Worm (Caenorhabditis elegans) whole organism, L4 larva: Measurements from ENCODE around the gene cct-1.

Source experiments
- D1046.2 ChIP-seq: fragments of 200-800 bp; sonication (Bioruptor generic); IDR thresholded peaks from 2 replicates; pipeline ENCODE4 v1.3.6; 2022; ENCODE audit warnings: missing genetic modification characterization, missing compliant biosample characterization
- T20F7.1 ChIP-seq: fragments of 200-800 bp; sonication (Bioruptor generic); optimal IDR thresholded peaks from 2 replicates; lab custom pipeline; 2018; ENCODE audit warnings: mild to moderate bottlenecking, missing genetic modification characterization, missing compliant biosample characterization
- T26A8.4 ChIP-seq: fragments of 200-800 bp; sonication (Bioruptor generic); IDR thresholded peaks from 2 replicates; pipeline ENCODE4 v1.3.6; 2022; ENCODE audit warnings: missing genetic modification characterization, missing compliant biosample characterization
- Y5F2A.4 ChIP-seq: fragments of 200-800 bp; sonication (Bioruptor generic); optimal IDR thresholded peaks from 2 replicates; lab custom pipeline; 2018; ENCODE audit warnings: mild to moderate bottlenecking, missing genetic modification characterization, missing compliant biosample characterization
- aly-2 ChIP-seq: sonication (generic microtip); optimal IDR thresholded peaks from 2 replicates; lab custom pipeline; 2018; ENCODE audit warnings: missing biosample characterization, missing genetic modification characterization
- attf-4 ChIP-seq: sonication (generic microtip); optimal IDR thresholded peaks from 3 replicates; lab custom pipeline; 2017; ENCODE audit warnings: missing biosample characterization, missing genetic modification characterization
- cey-2 ChIP-seq: sonication (generic microtip); optimal IDR thresholded peaks from 3 replicates; lab custom pipeline; 2017; ENCODE audit warnings: missing genetic modification characterization, mild to moderate bottlenecking, missing compliant biosample characterization, antibody characterized with exemption, borderline replicate concordance; ENCODE audit not compliant: insufficient read depth
- ctbp-1 ChIP-seq: fragments of 200-800 bp; sonication (Bioruptor generic); IDR thresholded peaks from 2 replicates; pipeline ENCODE4 v1.3.6; 2022; ENCODE audit warnings: missing genetic modification reagents, missing genetic modification characterization, missing compliant biosample characterization
- daf-8 ChIP-seq: fragments of 200-800 bp; sonication (Bioruptor generic); IDR thresholded peaks from 2 replicates; pipeline ENCODE4 v1.3.6; 2022; ENCODE audit warnings: missing genetic modification characterization, missing compliant biosample characterization
- dpl-1 ChIP-seq: fragments of 150-350 bp; optimal IDR thresholded peaks from 2 replicates; lab custom pipeline; 2014; ENCODE audit warnings: missing biosample characterization, missing genetic modification reagents, missing genetic modification characterization
- duxl-1 ChIP-seq: sonication (generic microtip); optimal IDR thresholded peaks from 2 replicates; lab custom pipeline; 2016; ENCODE audit warnings: mild to moderate bottlenecking, missing genetic modification characterization, moderate library complexity, missing compliant biosample characterization; ENCODE audit not compliant: poor library complexity
- dve-1 ChIP-seq: sonication (generic microtip); optimal IDR thresholded peaks from 2 replicates; lab custom pipeline; 2017; ENCODE audit warnings: antibody characterized with exemption, mild to moderate bottlenecking, missing genetic modification characterization, missing compliant biosample characterization; ENCODE audit not compliant: insufficient read depth
- fkh-10 ChIP-seq: fragments of 150-350 bp; optimal IDR thresholded peaks from 2 replicates; lab custom pipeline; 2014; ENCODE audit warnings: missing biosample characterization, missing genetic modification reagents, missing genetic modification characterization
- fos-1 ChIP-seq: fragments of 150-350 bp; optimal IDR thresholded peaks from 2 replicates; lab custom pipeline; 2014; ENCODE audit warnings: missing biosample characterization, missing genetic modification characterization
- gei-8 ChIP-seq: fragments of 200-800 bp; sonication (Bioruptor generic); optimal IDR thresholded peaks from 2 replicates; lab custom pipeline; 2018; ENCODE audit warnings: mild to moderate bottlenecking, missing genetic modification characterization, missing compliant biosample characterization
- hlh-11 ChIP-seq: fragments of 200-800 bp; sonication (Bioruptor generic); optimal IDR thresholded peaks from 2 replicates; lab custom pipeline; 2018; ENCODE audit warnings: mild to moderate bottlenecking, missing genetic modification characterization, missing compliant biosample characterization
- hmg-1.1 ChIP-seq: fragments of 200-800 bp; sonication (Bioruptor generic); IDR thresholded peaks from 2 replicates; pipeline ENCODE4 v1.3.6; 2022; ENCODE audit warnings: missing genetic modification reagents, missing genetic modification characterization, missing compliant biosample characterization
- lin-29 ChIP-seq: fragments of 200-800 bp; sonication (Bioruptor generic); IDR thresholded peaks from 2 replicates; pipeline ENCODE4 v1.3.6; 2022; ENCODE audit warnings: missing genetic modification reagents, missing genetic modification characterization, missing compliant biosample characterization
- lin-39 ChIP-seq: fragments of 150-350 bp; optimal IDR thresholded peaks from 2 replicates; lab custom pipeline; 2014; ENCODE audit warnings: missing biosample characterization, missing genetic modification reagents, missing genetic modification characterization
- lir-3 ChIP-seq: sonication (generic microtip); optimal IDR thresholded peaks from 2 replicates; lab custom pipeline; 2016; ENCODE audit warnings: mild to moderate bottlenecking, missing genetic modification characterization, missing compliant biosample characterization
- lsy-2 ChIP-seq, 2 experiments: fragments of 150-350 bp in 1 of 2; sonication (generic microtip) in 1 of 2; optimal IDR thresholded peaks; 2 replicates each; lab custom pipeline; 2014 to 2017; ENCODE audit warnings: missing biosample characterization in 2 of 2, missing genetic modification characterization in 2 of 2
- madf-5 ChIP-seq, 2 experiments: fragments of 200-800 bp; sonication (Bioruptor generic); IDR thresholded peaks; 2 replicates each; pipeline ENCODE4 v1.3.6; 2022; ENCODE audit warnings: missing compliant biosample characterization in 2 of 2, missing genetic modification characterization in 2 of 2
- mes-2 ChIP-seq: sonication (generic microtip); optimal IDR thresholded peaks from 2 replicates; lab custom pipeline; 2016; ENCODE audit warnings: missing genotype, mild to moderate bottlenecking, missing genetic modification characterization, missing compliant biosample characterization; ENCODE audit not compliant: poor library complexity, severe bottlenecking
- nhr-102 ChIP-seq: sonication (generic microtip); optimal IDR thresholded peaks from 2 replicates; lab custom pipeline; 2016; ENCODE audit warnings: mild to moderate bottlenecking, missing genetic modification characterization, moderate library complexity, missing compliant biosample characterization
- nhr-11 ChIP-seq: fragments of 150-350 bp; optimal IDR thresholded peaks from 2 replicates; lab custom pipeline; 2014; ENCODE audit warnings: missing biosample characterization, missing genetic modification characterization
- nhr-28 ChIP-seq: fragments of 150-350 bp; optimal IDR thresholded peaks from 2 replicates; lab custom pipeline; 2014; ENCODE audit warnings: missing biosample characterization, missing genetic modification characterization
- nhr-48 ChIP-seq: sonication (generic microtip); optimal IDR thresholded peaks from 2 replicates; lab custom pipeline; 2016; ENCODE audit warnings: mild to moderate bottlenecking, missing genetic modification characterization, missing compliant biosample characterization
- nhr-6 ChIP-seq: fragments of 150-350 bp; optimal IDR thresholded peaks from 2 replicates; lab custom pipeline; 2014; ENCODE audit warnings: missing biosample characterization, missing genetic modification characterization
- nhr-77 ChIP-seq: fragments of 150-350 bp; optimal IDR thresholded peaks from 2 replicates; lab custom pipeline; 2014; ENCODE audit warnings: missing biosample characterization, missing genetic modification characterization
- pha-4 ChIP-seq, 2 experiments: fragments of 150-350 bp in 1 of 2; fragments of 200-800 bp in 1 of 2; sonication (Bioruptor generic) in 1 of 2; IDR thresholded peaks in 1 of 2; optimal IDR thresholded peaks in 1 of 2; 2 replicates each; pipeline versions ENCODE4 v1.3.6 to Lab custom; 2014 to 2022; ENCODE audit warnings: missing genetic modification characterization in 2 of 2, missing genetic modification reagents in 2 of 2, missing biosample characterization in 1 of 2, missing compliant biosample characterization in 1 of 2
- sdz-12 ChIP-seq: fragments of 200-800 bp; sonication (Bioruptor generic); optimal IDR thresholded peaks from 2 replicates; lab custom pipeline; 2018; ENCODE audit warnings: mild to moderate bottlenecking, missing genetic modification characterization, missing compliant biosample characterization
- set-16 ChIP-seq: fragments of 200-800 bp; sonication (Bioruptor generic); IDR thresholded peaks from 2 replicates; pipeline ENCODE4 v1.3.6; 2022; ENCODE audit warnings: missing genetic modification reagents, missing genetic modification characterization, missing compliant biosample characterization
- skn-1 ChIP-seq: fragments of 150-350 bp; optimal IDR thresholded peaks from 2 replicates; lab custom pipeline; 2014; ENCODE audit warnings: missing biosample characterization, missing genetic modification characterization
- snpc-1.2 ChIP-seq: fragments of 200-800 bp; sonication (Bioruptor generic); IDR thresholded peaks from 2 replicates; pipeline ENCODE4 v1.3.6; 2022; ENCODE audit warnings: missing genetic modification reagents, missing genetic modification characterization, missing compliant biosample characterization
- unc-130 ChIP-seq: sonication (generic microtip); optimal IDR thresholded peaks from 2 replicates; lab custom pipeline; 2016; ENCODE audit warnings: missing genetic modification reagents, missing genetic modification characterization, missing compliant biosample characterization
- unc-62 ChIP-seq, 3 experiments: fragments of 150-350 bp in 1 of 3; sonication (generic microtip); optimal IDR thresholded peaks in 2 of 3; peaks in 1 of 3; 1 replicate in 1 of 3; 2 replicates in 2 of 3; lab custom pipeline; 2014 to 2017; ENCODE audit warnings: missing biosample characterization in 3 of 3, missing genetic modification characterization in 3 of 3, missing genetic modification reagents in 3 of 3, missing genotype in 1 of 3
- zfp-2 ChIP-seq: sonication (generic microtip); optimal IDR thresholded peaks from 2 replicates; lab custom pipeline; 2016; ENCODE audit warnings: mild to moderate bottlenecking, missing genetic modification characterization, missing compliant biosample characterization
- zip-11 ChIP-seq: fragments of 200-800 bp; sonication (Bioruptor generic); IDR thresholded peaks from 2 replicates; pipeline ENCODE4 v1.3.6; 2022; ENCODE audit warnings: missing genetic modification characterization, missing compliant biosample characterization
- ztf-11 ChIP-seq: fragments of 150-350 bp; optimal IDR thresholded peaks from 2 replicates; lab custom pipeline; 2014; ENCODE audit warnings: missing biosample characterization, missing genetic modification characterization
- ztf-7 ChIP-seq: fragments of 150-350 bp; optimal IDR thresholded peaks from 2 replicates; lab custom pipeline; 2014; ENCODE audit warnings: missing biosample characterization, missing genetic modification characterization

cct-1 gene

DNA sequence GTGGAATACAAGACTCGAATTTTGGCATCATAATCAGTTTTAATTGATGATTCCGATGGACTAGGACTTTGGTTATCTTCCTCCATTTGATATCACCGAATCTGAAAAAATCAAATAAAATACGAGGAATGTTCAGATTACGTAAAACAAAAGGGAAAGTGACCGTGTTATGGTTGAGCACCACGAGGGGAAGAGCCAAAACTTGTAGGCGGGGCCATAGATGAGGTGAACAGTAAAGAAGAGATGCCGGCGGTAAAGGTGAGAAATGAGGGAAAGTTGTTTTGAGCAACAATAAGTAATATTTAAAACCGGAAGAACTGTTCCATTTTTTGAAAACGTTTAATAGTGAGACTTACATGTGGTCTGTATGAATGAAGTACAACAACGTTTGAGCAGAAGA, 35.3 kb upstream of the cct-1 start, which contains the start of gene F10B5.3:
F10B5.3 (minus strand) TSS at position 101 of the 400 bp plus-strand sequence.
- TF ChIP-seq ztf-7 (tag; lab: Kevin White, UChicago) (no peak), lir-3 (tag; lab: Kevin White, UChicago) (no peak), unc-62 (GFP tag; optimal IDR thresholded peaks at IDR 0.05 in 1 of 2; lab: Kevin White, UChicago) (peak in 1 of 2 experiments; percentile 7), unc-62 (tag; optimal IDR thresholded peaks at IDR 0.05; lab: Kevin White, UChicago) (no peak)

ce11 chrII:8152711-8153325, 32.4 kb upstream of the cct-1 start:
- TF ChIP-seq nhr-6 (tag; lab: Kevin White, UChicago) (peak; percentile 82), fkh-10 (GFP tag; lab: Kevin White, UChicago) (peak; percentile 63), lin-39 (tag; lab: Kevin White, UChicago) (no peak), ctbp-1 (GFP tag; lab: Robert Waterston, UW) (0 out of 2 replicates have a peak, but pooled peaks have one; percentile 43), lsy-2 (tag; optimal IDR thresholded peaks at IDR 0.05; lab: Kevin White, UChicago) (peak in 1 of 2 experiments; percentile 56), mes-2 (tag; lab: Kevin White, UChicago) (peak; percentile 0), hlh-11 (tag; lab: Kevin White, UChicago) (peak; percentile 16), skn-1 (tag; lab: Kevin White, UChicago) (no peak), pha-4 (GFP tag; IDR thresholded peaks at IDR 0.05; lab: Robert Waterston, UW) (no peak), pha-4 (tag; optimal IDR thresholded peaks at IDR 0.05; lab: Kevin White, UChicago) (peak; percentile 54)

ce11 chrII:8156845-8157373, 28.3 kb upstream of the cct-1 start, which contains the start of the genes tub-1 and tmem-138:
Gene tub-1, minus strand, starts transcription at chrII:8156945.
Gene tmem-138, plus strand, starts transcription at chrII:8157323.
- TF ChIP-seq D1046.2 (no peak), nhr-77 (tag; lab: Kevin White, UChicago) (no peak), ctbp-1 (GFP tag; lab: Robert Waterston, UW) (no peak), T26A8.4 (GFP tag; lab: Robert Waterston, UW) (no peak), fos-1 (tag; lab: Kevin White, UChicago) (no peak), mes-2 (tag; lab: Kevin White, UChicago) (no peak), Y5F2A.4 (GFP tag; lab: Kevin White, UChicago) (no peak), nhr-102 (tag; lab: Kevin White, UChicago) (no peak)
- TF ChIP-seq, all 104 proteins: peak for 0

DNA sequence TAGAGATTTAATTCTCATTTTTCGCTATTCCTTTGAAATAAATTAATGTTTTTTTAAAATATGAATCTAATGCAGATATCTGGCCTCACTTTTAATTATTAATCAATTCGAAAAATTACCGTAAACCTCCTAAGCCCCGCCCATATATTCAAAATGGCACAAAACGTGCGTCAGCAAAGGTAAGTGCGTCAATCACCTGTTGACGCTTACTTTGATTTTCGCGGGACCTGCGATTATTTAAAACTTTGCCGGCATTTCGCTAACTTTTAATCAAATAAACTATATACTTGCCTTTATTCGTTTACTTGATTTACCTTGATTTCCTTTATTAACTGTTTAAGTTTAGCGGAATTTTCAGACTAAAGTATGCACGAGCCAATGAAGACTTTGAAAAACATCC, 27.3 kb upstream of the cct-1 start, which contains the start of gene pch-2:
pch-2 (plus strand) TSS at position 359 of the 400 bp plus-strand sequence.
- no peak for TF ChIP-seq cey-2 (tag; lab: Kevin White, UChicago)
- TF ChIP-seq snpc-1.2 (GFP tag; lab: Robert Waterston, UW) = no peak
- no peak for TF ChIP-seq lir-3 (tag; lab: Kevin White, UChicago)
- TF ChIP-seq ztf-11 = no peak
- no peak for TF ChIP-seq lin-29 (GFP tag; lab: Robert Waterston, UW)
- TF ChIP-seq nhr-11 (tag; lab: Kevin White, UChicago) = no peak
- no peak for TF ChIP-seq attf-4 (tag; lab: Kevin White, UChicago)
- peak; percentile 71 for TF ChIP-seq dve-1
- TF ChIP-seq daf-8 = no peak
- TF ChIP-seq T20F7.1 (GFP tag; lab: Kevin White, UChicago) = peak; percentile 72
- no peak for TF ChIP-seq ctbp-1 (GFP tag; lab: Robert Waterston, UW)
- TF ChIP-seq hlh-11 (tag; lab: Kevin White, UChicago) = peak; percentile 37
- no peak for TF ChIP-seq zip-11 (GFP tag; lab: Robert Waterston, UW)
- peak; percentile 89 for TF ChIP-seq dpl-1 (GFP tag; lab: Kevin White, UChicago)
- peak; percentile 1 for TF ChIP-seq unc-130 (GFP tag; lab: Kevin White, UChicago)
- no peak for TF ChIP-seq madf-5 (GFP tag; IDR thresholded peaks at IDR 0.05; lab: Robert Waterston, UW)
- no peak for TF ChIP-seq gei-8 (GFP tag; lab: Kevin White, UChicago)
- peak; percentile 60 for TF ChIP-seq duxl-1 (tag; lab: Kevin White, UChicago)
- peak; percentile 66 for TF ChIP-seq mes-2 (tag; lab: Kevin White, UChicago)
- TF ChIP-seq lsy-2 (tag; optimal IDR thresholded peaks at IDR 0.05; lab: Kevin White, UChicago) = peak in 1 of 2 experiments; percentile 91
- TF ChIP-seq nhr-48 (tag; lab: Kevin White, UChicago) = no peak
- no peak for TF ChIP-seq zfp-2
- no peak for TF ChIP-seq set-16 (GFP tag; lab: Robert Waterston, UW)
- TF ChIP-seq aly-2 (tag; lab: Kevin White, UChicago) = no peak
- TF ChIP-seq sdz-12 (GFP tag; lab: Kevin White, UChicago) = no peak
- TF ChIP-seq nhr-6 (tag; lab: Kevin White, UChicago) = peak; percentile 46
- no peak for TF ChIP-seq hmg-1.1
- TF ChIP-seq nhr-28 (tag; lab: Kevin White, UChicago) = peak; percentile 20
